Worm (Caenorhabditis elegans) whole organism, young adult: Measurements from ENCODE around the gene asb-1.

Source experiments
- B0019.2 ChIP-seq: fragments of 200-800 bp; sonication (Bioruptor generic); conservative IDR thresholded peaks from 2 replicates; pipeline ENCODE4 v1.3.6; 2022; ENCODE audit warnings: missing genetic modification reagents, missing genetic modification characterization, missing compliant biosample characterization
- C06A6.2 ChIP-seq: fragments of 200-800 bp; sonication (Bioruptor generic); conservative IDR thresholded peaks from 2 replicates; pipeline ENCODE4 v1.3.6; 2022; ENCODE audit warnings: missing genetic modification characterization, missing compliant biosample characterization
- F33H1.4 ChIP-seq: fragments of 200-800 bp; sonication (Bioruptor generic); IDR thresholded peaks from 2 replicates; pipeline ENCODE4 v1.3.6; 2022; ENCODE audit warnings: missing genetic modification reagents, missing genetic modification characterization, missing compliant biosample characterization
- F49E8.2 ChIP-seq: sonication (generic microtip); optimal IDR thresholded peaks from 3 replicates; lab custom pipeline; 2017; ENCODE audit warnings: missing genetic modification characterization, mild to moderate bottlenecking, missing compliant biosample characterization, antibody characterized with exemption, moderate library complexity; ENCODE audit not compliant: insufficient read depth
- F55B11.4 ChIP-seq: sonication (generic microtip); optimal IDR thresholded peaks from 2 replicates; lab custom pipeline; 2016; ENCODE audit warnings: missing compliant biosample characterization, missing genetic modification characterization, borderline replicate concordance; ENCODE audit not compliant: insufficient read depth
- K11D2.4 ChIP-seq: fragments of 200-800 bp; sonication (Bioruptor generic); IDR thresholded peaks from 2 replicates; pipeline ENCODE4 v1.3.6; 2022; ENCODE audit warnings: missing genetic modification reagents, missing genetic modification characterization, missing compliant biosample characterization
- T07F8.4 ChIP-seq: sonication (generic microtip); optimal IDR thresholded peaks from 2 replicates; lab custom pipeline; 2016; ENCODE audit warnings: mild to moderate bottlenecking, missing genetic modification characterization, moderate library complexity, missing compliant biosample characterization
- ZK185.1 ChIP-seq: sonication (generic microtip); optimal IDR thresholded peaks from 2 replicates; lab custom pipeline; 2016; ENCODE audit warnings: mild to moderate bottlenecking, missing genetic modification characterization, missing compliant biosample characterization; ENCODE audit not compliant: poor library complexity, severe bottlenecking
- akir-1 ChIP-seq: fragments of 200-800 bp; sonication (Bioruptor generic); optimal IDR thresholded peaks from 2 replicates; lab custom pipeline; 2018; ENCODE audit warnings: mild to moderate bottlenecking, missing genetic modification characterization, moderate library complexity, missing compliant biosample characterization
- ama-1 ChIP-seq, 3 experiments: fragments of 150-350 bp in 1 of 3; sonication (generic microtip) in 2 of 3; optimal IDR thresholded peaks; 2 replicates each; lab custom pipeline; 2014 to 2018; ENCODE audit warnings: missing biosample characterization in 2 of 3, missing genetic modification characterization in 2 of 3, missing genetic modification reagents in 2 of 3
- aptf-2 ChIP-seq: fragments of 200-800 bp; sonication (Bioruptor generic); conservative IDR thresholded peaks from 2 replicates; pipeline ENCODE4 v1.3.6; 2022; ENCODE audit warnings: missing genetic modification reagents, missing genetic modification characterization, missing compliant biosample characterization
- attf-6 ChIP-seq: fragments of 200-800 bp; sonication (Bioruptor generic); IDR thresholded peaks from 2 replicates; pipeline ENCODE4 v1.3.6; 2022; ENCODE audit warnings: missing genetic modification reagents, missing genetic modification characterization, missing compliant biosample characterization
- cebp-1 ChIP-seq, 2 experiments: fragments of 200-800 bp in 1 of 2; sonication (Bioruptor generic) in 1 of 2; sonication (generic microtip) in 1 of 2; IDR thresholded peaks in 1 of 2; optimal IDR thresholded peaks in 1 of 2; 2 replicates each; pipeline versions ENCODE4 v1.3.6 to Lab custom; 2017 to 2022; ENCODE audit warnings: missing compliant biosample characterization in 2 of 2, missing genetic modification characterization in 2 of 2, mild to moderate bottlenecking in 1 of 2, missing genetic modification reagents in 1 of 2, moderate library complexity in 1 of 2
- cebp-2 ChIP-seq: fragments of 200-800 bp; sonication (Bioruptor generic); IDR thresholded peaks from 2 replicates; pipeline ENCODE4 v1.3.6; 2022; ENCODE audit warnings: missing genetic modification characterization, missing compliant biosample characterization
- ceh-100 ChIP-seq: fragments of 200-800 bp; sonication (Bioruptor generic); IDR thresholded peaks from 2 replicates; pipeline ENCODE4 v1.3.6; 2022; ENCODE audit warnings: missing genetic modification reagents, missing genetic modification characterization, missing compliant biosample characterization
- chd-7 ChIP-seq: sonication (generic microtip); optimal IDR thresholded peaks from 2 replicates; lab custom pipeline; 2016; ENCODE audit warnings: mild to moderate bottlenecking, missing genetic modification characterization, moderate library complexity, missing compliant biosample characterization
- dox-1 ChIP-seq: fragments of 200-800 bp; sonication (Bioruptor generic); IDR thresholded peaks from 2 replicates; pipeline ENCODE4 v1.3.6; 2022; ENCODE audit warnings: missing genetic modification reagents, missing genetic modification characterization, missing compliant biosample characterization
- egrh-3 ChIP-seq: fragments of 200-800 bp; sonication (Bioruptor generic); IDR thresholded peaks from 2 replicates; pipeline ENCODE4 v1.3.6; 2022; ENCODE audit warnings: missing genetic modification reagents, missing genetic modification characterization, missing compliant biosample characterization
- gei-17 ChIP-seq: fragments of 200-800 bp; sonication (Bioruptor generic); optimal IDR thresholded peaks from 2 replicates; lab custom pipeline; 2018; ENCODE audit warnings: mild to moderate bottlenecking, missing genetic modification characterization, missing compliant biosample characterization
- him-1 ChIP-seq: sonication (generic microtip); optimal IDR thresholded peaks from 2 replicates; lab custom pipeline; 2016; ENCODE audit warnings: missing genotype, missing genetic modification reagents, missing genetic modification characterization, missing compliant biosample characterization
- hmg-1.2 ChIP-seq: fragments of 200-800 bp; sonication (Bioruptor generic); IDR thresholded peaks from 2 replicates; pipeline ENCODE4 v1.3.6; 2022; ENCODE audit warnings: missing genetic modification reagents, missing genetic modification characterization, missing compliant biosample characterization
- hsf-1 ChIP-seq: fragments of 200-800 bp; sonication (Bioruptor generic); IDR thresholded peaks from 2 replicates; pipeline ENCODE4 v1.3.6; 2022; ENCODE audit warnings: missing genetic modification reagents, missing genetic modification characterization, missing compliant biosample characterization
- let-526 ChIP-seq: fragments of 200-800 bp; sonication (Bioruptor generic); IDR thresholded peaks from 2 replicates; pipeline ENCODE4 v1.3.6; 2022; ENCODE audit warnings: missing genetic modification reagents, missing genetic modification characterization, missing compliant biosample characterization
- lin-35 ChIP-seq, 3 experiments: fragments of 150-350 bp in 2 of 3; sonication (generic microtip) in 1 of 3; optimal IDR thresholded peaks; 2 replicates each; lab custom pipeline; 2014 to 2018; ENCODE audit warnings: missing biosample characterization in 3 of 3, missing genetic modification characterization in 3 of 3, missing genetic modification reagents in 3 of 3
- lin-54 ChIP-seq: fragments of 200-800 bp; sonication (Bioruptor generic); optimal IDR thresholded peaks from 2 replicates; lab custom pipeline; 2018; ENCODE audit warnings: mild to moderate bottlenecking, missing genetic modification characterization, missing compliant biosample characterization
- lir-1 ChIP-seq: fragments of 200-800 bp; sonication (Bioruptor generic); conservative IDR thresholded peaks from 2 replicates; pipeline ENCODE4 v1.3.6; 2022; ENCODE audit warnings: missing genetic modification reagents, missing genetic modification characterization, missing compliant biosample characterization
- madf-10 ChIP-seq: sonication (generic microtip); optimal IDR thresholded peaks from 2 replicates; lab custom pipeline; 2016; ENCODE audit warnings: mild to moderate bottlenecking, missing genetic modification characterization, missing compliant biosample characterization
- madf-3 ChIP-seq: fragments of 200-800 bp; sonication (Bioruptor generic); IDR thresholded peaks from 2 replicates; pipeline ENCODE4 v1.3.6; 2022; ENCODE audit warnings: missing genetic modification reagents, missing genetic modification characterization, missing compliant biosample characterization
- madf-6 ChIP-seq: fragments of 200-800 bp; sonication (Bioruptor generic); IDR thresholded peaks from 2 replicates; pipeline ENCODE4 v1.3.6; 2022; ENCODE audit warnings: missing genetic modification reagents, missing genetic modification characterization, missing compliant biosample characterization
- madf-8 ChIP-seq: fragments of 200-800 bp; sonication (Bioruptor generic); conservative IDR thresholded peaks from 2 replicates; pipeline ENCODE4 v1.3.6; 2022; ENCODE audit warnings: missing genetic modification reagents, missing genetic modification characterization, missing compliant biosample characterization
- nhr-27 ChIP-seq: fragments of 200-800 bp; sonication (Bioruptor generic); optimal IDR thresholded peaks from 2 replicates; lab custom pipeline; 2018; ENCODE audit warnings: mild to moderate bottlenecking, missing genetic modification characterization, moderate library complexity, missing compliant biosample characterization
- nhr-80 ChIP-seq: sonication (generic microtip); optimal IDR thresholded peaks from 2 replicates; lab custom pipeline; 2016; ENCODE audit warnings: missing genetic modification characterization, missing compliant biosample characterization
- pbrm-1 ChIP-seq: fragments of 200-800 bp; sonication (Bioruptor generic); IDR thresholded peaks from 2 replicates; pipeline ENCODE4 v1.3.6; 2022; ENCODE audit warnings: missing genetic modification reagents, missing genetic modification characterization, missing compliant biosample characterization
- rcor-1 ChIP-seq: fragments of 200-800 bp; sonication (Bioruptor generic); IDR thresholded peaks from 2 replicates; pipeline ENCODE4 v1.3.6; 2022; ENCODE audit warnings: missing genetic modification reagents, missing genetic modification characterization, missing compliant biosample characterization
- rpc-1 ChIP-seq, 2 experiments: fragments of 150-350 bp in 1 of 2; sonication (generic microtip) in 1 of 2; optimal IDR thresholded peaks; 2 replicates each; lab custom pipeline; 2014 to 2018; ENCODE audit warnings: missing biosample characterization in 1 of 2, missing genetic modification characterization in 1 of 2, missing genetic modification reagents in 1 of 2, missing genotype in 1 of 2
- sea-2 ChIP-seq: fragments of 200-800 bp; sonication (Bioruptor generic); IDR thresholded peaks from 2 replicates; pipeline ENCODE4 v1.3.6; 2022; ENCODE audit warnings: missing genetic modification characterization, missing compliant biosample characterization
- snpc-1.3 ChIP-seq: sonication (generic microtip); optimal IDR thresholded peaks from 2 replicates; lab custom pipeline; 2017; ENCODE audit warnings: missing genetic modification characterization, mild to moderate bottlenecking, missing compliant biosample characterization, antibody characterized with exemption, moderate library complexity, missing genotype, missing genetic modification reagents; ENCODE audit not compliant: insufficient read depth
- snpc-3.4 ChIP-seq: sonication (generic microtip); optimal IDR thresholded peaks from 2 replicates; lab custom pipeline; 2017; ENCODE audit warnings: missing genetic modification characterization, mild to moderate bottlenecking, missing compliant biosample characterization, antibody characterized with exemption, moderate library complexity, missing genotype, missing genetic modification reagents
- sptf-2 ChIP-seq: fragments of 200-800 bp; sonication (Bioruptor generic); optimal IDR thresholded peaks from 2 replicates; lab custom pipeline; 2018; ENCODE audit warnings: mild to moderate bottlenecking, missing genetic modification characterization, missing compliant biosample characterization
- unc-130 ChIP-seq: sonication (generic microtip); optimal IDR thresholded peaks from 2 replicates; lab custom pipeline; 2016; ENCODE audit warnings: missing genetic modification reagents, missing genetic modification characterization, missing compliant biosample characterization
- zfh-2 ChIP-seq: fragments of 200-800 bp; sonication (Bioruptor generic); conservative IDR thresholded peaks from 2 replicates; pipeline ENCODE4 v1.3.6; 2022; ENCODE audit warnings: missing genetic modification reagents, missing genetic modification characterization, missing compliant biosample characterization
- ztf-6 ChIP-seq: fragments of 200-800 bp; sonication (Bioruptor generic); IDR thresholded peaks from 2 replicates; pipeline ENCODE4 v1.3.6; 2022; ENCODE audit warnings: missing genetic modification reagents, missing genetic modification characterization, missing compliant biosample characterization

Gene asb-1

DNA sequence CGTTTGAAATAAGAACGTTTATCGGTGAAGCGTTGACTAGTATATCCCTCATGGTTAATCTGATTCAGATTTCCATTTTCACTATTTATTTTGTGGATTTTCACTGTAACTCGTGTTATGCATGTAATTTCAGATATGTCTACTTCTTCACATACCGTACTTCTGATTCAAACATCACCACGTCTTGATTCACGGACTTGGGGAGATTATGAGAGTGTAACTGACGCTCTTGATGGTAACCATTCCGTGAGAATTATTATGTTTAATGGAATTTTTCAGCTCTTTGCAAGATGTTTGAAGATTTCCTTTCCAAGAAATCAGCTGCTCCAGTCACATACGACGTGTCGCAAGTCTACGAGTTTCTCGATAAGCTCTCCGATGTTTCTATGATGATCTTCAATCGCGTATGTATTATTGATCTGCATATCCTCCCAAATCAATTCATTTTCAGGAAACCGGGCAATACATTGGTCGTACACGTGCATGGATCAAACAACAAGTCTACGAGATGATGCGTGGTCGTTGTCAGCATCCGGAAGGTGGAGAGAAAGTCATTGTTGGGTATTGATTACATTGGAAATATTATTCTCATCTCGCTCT lies 2.4 kb downstream of the asb-1 start, which contains the start of gene erh-2:
erh-2 (plus strand) TSS at position 134 of the 600 bp plus-strand sequence.
- TF ChIP-seq akir-1 (GFP tag; lab: Kevin White, UChicago) (no peak), lin-35 (GFP tag; optimal IDR thresholded peaks at IDR 0.05; lab: Kevin White, UChicago) (peak in 1 of 3 experiments; percentile 21), sptf-2 (GFP tag; lab: Kevin White, UChicago) (no peak), rcor-1 (0 out of 2 replicates have a peak, but pooled peaks have one; percentile 6), madf-3 (0 out of 2 replicates have a peak, but pooled peaks have one; percentile 59), attf-6 (GFP tag; lab: Robert Waterston, UW) (0 out of 2 replicates have a peak, but pooled peaks have one; percentile 30), unc-130 (GFP tag; lab: Kevin White, UChicago) (no peak), F49E8.2 (tag; lab: Kevin White, UChicago) (peak; percentile 61), cebp-1 (GFP tag; IDR thresholded peaks at IDR 0.05; lab: Robert Waterston, UW) (no peak), cebp-1 (tag; optimal IDR thresholded peaks at IDR 0.05; lab: Kevin White, UChicago) (no peak), aptf-2 (GFP tag; lab: Robert Waterston, UW) (no peak), nhr-80 (tag; lab: Kevin White, UChicago) (no peak), C06A6.2 (GFP tag; lab: Robert Waterston, UW) (no peak), ama-1 (optimal IDR thresholded peaks at IDR 0.05; lab: Kevin White, UChicago) (no peak), ama-1 (GFP tag; optimal IDR thresholded peaks at IDR 0.05; lab: Kevin White, UChicago) (no peak), madf-6 (peak; percentile 35; the same call in 1 of the 2 replicates)

DNA sequence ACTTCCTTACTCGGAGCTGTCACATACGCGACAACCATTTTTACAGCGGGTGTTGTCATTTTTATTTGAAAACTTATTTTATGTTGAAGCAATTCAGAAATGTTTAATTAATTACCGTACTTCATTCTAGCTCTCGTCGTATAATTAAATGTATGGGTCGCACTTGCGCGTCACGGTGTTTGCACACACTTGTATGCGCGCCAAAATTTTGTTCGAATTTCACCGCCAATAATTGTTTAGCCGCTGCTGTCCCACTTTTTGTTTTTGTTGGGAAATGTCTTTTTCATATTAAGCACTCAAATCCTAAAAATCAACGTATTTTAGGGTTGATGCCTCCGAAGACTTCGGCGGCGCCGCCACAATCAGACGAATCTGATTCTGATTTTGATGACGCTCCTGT lies 8.4 kb downstream of the asb-1 start, which contains the start of the genes F35G12.7 and smc-4:
F35G12.7 (minus strand) TSS at position 154 of the 400 bp plus-strand sequence.
smc-4 (plus strand) TSS at position 325 of the 400 bp plus-strand sequence.
- TF ChIP-seq T07F8.4 (tag; lab: Kevin White, UChicago) (no peak), B0019.2 (GFP tag; lab: Robert Waterston, UW) (no peak), chd-7 (tag; lab: Kevin White, UChicago) (no peak), egrh-3 (GFP tag; lab: Robert Waterston, UW) (no peak), ztf-6 (GFP tag; lab: Robert Waterston, UW) (no peak), F55B11.4 (tag; lab: Kevin White, UChicago) (no peak), lir-1 (GFP tag; lab: Robert Waterston, UW) (peak; percentile 54; the same call in 1 of the 2 replicates), ceh-100 (no peak), K11D2.4 (GFP tag; lab: Robert Waterston, UW) (no peak), F49E8.2 (tag; lab: Kevin White, UChicago) (no peak), gei-17 (GFP tag; lab: Kevin White, UChicago) (no peak), cebp-2 (GFP tag; lab: Robert Waterston, UW) (no peak), dox-1 (peak; percentile 66), nhr-27 (tag; lab: Kevin White, UChicago) (no peak), madf-10 (tag; lab: Kevin White, UChicago) (no peak), cebp-1 (GFP tag; IDR thresholded peaks at IDR 0.05; lab: Robert Waterston, UW) (no peak), cebp-1 (tag; optimal IDR thresholded peaks at IDR 0.05; lab: Kevin White, UChicago) (peak; percentile 26), let-526 (GFP tag; lab: Robert Waterston, UW) (no peak), snpc-1.3 (tag; lab: Kevin White, UChicago) (peak; percentile 24), rpc-1 (optimal IDR thresholded peaks at IDR 0.05; lab: Kevin White, UChicago) (no peak), rpc-1 (tag; optimal IDR thresholded peaks at IDR 0.05; lab: Kevin White, UChicago) (no peak), pbrm-1 (GFP tag; lab: Robert Waterston, UW) (peak; percentile 43; the same call in 1 of the 2 replicates), akir-1 (GFP tag; lab: Kevin White, UChicago) (no peak), aptf-2 (GFP tag; lab: Robert Waterston, UW) (no peak), F33H1.4 (GFP tag; lab: Robert Waterston, UW) (peak; percentile 70), sea-2 (GFP tag; lab: Robert Waterston, UW) (no peak), ZK185.1 (tag; lab: Kevin White, UChicago) (no peak), C06A6.2 (GFP tag; lab: Robert Waterston, UW) (no peak), him-1 (tag; lab: Kevin White, UChicago) (peak; percentile 47), hsf-1 (GFP tag; lab: Robert Waterston, UW) (peak; percentile 58; the same call in 1 of the 2 replicates), snpc-3.4 (tag; lab: Kevin White, UChicago) (peak; percentile 76), madf-8 (peak; percentile 88), lin-54 (GFP tag; lab: Kevin White, UChicago) (peak; percentile 81), zfh-2 (no peak), hmg-1.2 (GFP tag; lab: Robert Waterston, UW) (peak; percentile 47; the same call in 1 of the 2 replicates)
